Worm (Caenorhabditis elegans) whole organism, mixed stage, embryonic: ENCODE data around the gene haf-2.
A peak's percentile ranks its signal among the peaks of the same experiment; 100 is the strongest.

Experiments used
- M03D4.4 ChIP-seq: sonication (generic microtip); optimal IDR thresholded peaks from 2 replicates; lab custom pipeline; 2017; ENCODE audit warnings: mild to moderate bottlenecking, missing genetic modification characterization, missing compliant biosample characterization
- bed-3 ChIP-seq: fragments of 200-800 bp; sonication (Bioruptor generic); optimal IDR thresholded peaks from 3 replicates; lab custom pipeline; 2018; ENCODE audit warnings: mild to moderate bottlenecking, missing genetic modification characterization, moderate library complexity, missing compliant biosample characterization
- blmp-1 ChIP-seq: fragments of 150-350 bp; optimal IDR thresholded peaks from 2 replicates; lab custom pipeline; 2014; ENCODE audit warnings: missing biosample characterization, missing genetic modification characterization
- ceh-39 ChIP-seq: fragments of 150-350 bp; optimal IDR thresholded peaks from 2 replicates; lab custom pipeline; 2014; ENCODE audit warnings: missing biosample characterization, missing genetic modification characterization
- ceh-43 ChIP-seq: fragments of 200-800 bp; sonication (Bioruptor generic); optimal IDR thresholded peaks from 2 replicates; lab custom pipeline; 2018; ENCODE audit warnings: mild to moderate bottlenecking, missing genetic modification characterization, moderate library complexity, missing compliant biosample characterization
- ces-1 ChIP-seq: fragments of 150-350 bp; optimal IDR thresholded peaks from 2 replicates; lab custom pipeline; 2014; ENCODE audit warnings: missing biosample characterization, missing genetic modification reagents, missing genetic modification characterization
- cnd-1 ChIP-seq: fragments of 200-800 bp; sonication (Bioruptor generic); optimal IDR thresholded peaks from 2 replicates; lab custom pipeline; 2018; ENCODE audit warnings: mild to moderate bottlenecking, missing genetic modification characterization, missing compliant biosample characterization
- elt-3 ChIP-seq: fragments of 150-350 bp; optimal IDR thresholded peaks from 2 replicates; lab custom pipeline; 2014; ENCODE audit warnings: missing biosample characterization, missing genetic modification characterization
- flh-1 ChIP-seq: fragments of 200-800 bp; sonication (Bioruptor generic); optimal IDR thresholded peaks from 2 replicates; lab custom pipeline; 2018; ENCODE audit warnings: mild to moderate bottlenecking, missing genetic modification characterization, moderate library complexity, missing compliant biosample characterization
- hlh-1 ChIP-seq: fragments of 150-350 bp; optimal IDR thresholded peaks from 2 replicates; lab custom pipeline; 2014; ENCODE audit warnings: missing biosample characterization, missing genetic modification reagents, missing genetic modification characterization
- lin-13 ChIP-seq: fragments of 150-350 bp; optimal IDR thresholded peaks from 2 replicates; lab custom pipeline; 2014; ENCODE audit warnings: missing biosample characterization, missing genetic modification characterization
- lsy-2 ChIP-seq: fragments of 150-350 bp; optimal IDR thresholded peaks from 2 replicates; lab custom pipeline; 2014; ENCODE audit warnings: missing biosample characterization, missing genetic modification characterization
- mab-5 ChIP-seq: fragments of 150-350 bp; optimal IDR thresholded peaks from 2 replicates; lab custom pipeline; 2014; ENCODE audit warnings: missing biosample characterization, missing genetic modification characterization
- mep-1 ChIP-seq: fragments of 150-350 bp; optimal IDR thresholded peaks from 2 replicates; lab custom pipeline; 2017; ENCODE audit warnings: missing biosample characterization, missing genetic modification reagents, missing genetic modification characterization, inconsistent platforms
- mls-2 ChIP-seq: sonication (generic microtip); optimal IDR thresholded peaks from 2 replicates; lab custom pipeline; 2016; ENCODE audit warnings: mild to moderate bottlenecking, missing genetic modification characterization, moderate library complexity, missing compliant biosample characterization
- nhr-12 ChIP-seq: fragments of 150-350 bp; optimal IDR thresholded peaks from 2 replicates; lab custom pipeline; 2014; ENCODE audit warnings: missing biosample characterization, missing genetic modification characterization
- nhr-2 ChIP-seq: fragments of 150-350 bp; optimal IDR thresholded peaks from 2 replicates; lab custom pipeline; 2014; ENCODE audit warnings: missing biosample characterization, missing genetic modification characterization
- nhr-237 ChIP-seq: fragments of 150-350 bp; optimal IDR thresholded peaks from 2 replicates; lab custom pipeline; 2014; ENCODE audit warnings: missing biosample characterization, missing genetic modification characterization
- nhr-76 ChIP-seq: sonication (generic microtip); optimal IDR thresholded peaks from 2 replicates; lab custom pipeline; 2017; ENCODE audit warnings: missing biosample characterization, missing genetic modification characterization
- pha-4 ChIP-seq: fragments of 150-350 bp; optimal IDR thresholded peaks from 2 replicates; lab custom pipeline; 2018; ENCODE audit warnings: missing biosample characterization, missing genetic modification reagents, missing genetic modification characterization
- sem-2 ChIP-seq: fragments of 200-800 bp; sonication (Bioruptor generic); optimal IDR thresholded peaks from 2 replicates; lab custom pipeline; 2018; ENCODE audit warnings: mild to moderate bottlenecking, missing genetic modification characterization, missing compliant biosample characterization
- snpc-4 ChIP-seq: fragments of 150-350 bp; optimal IDR thresholded peaks from 2 replicates; lab custom pipeline; 2014; ENCODE audit warnings: missing biosample characterization, missing genetic modification characterization
- sptf-1 ChIP-seq: sonication (generic microtip); optimal IDR thresholded peaks from 2 replicates; lab custom pipeline; 2017; ENCODE audit warnings: mild to moderate bottlenecking, missing genetic modification characterization, moderate library complexity, missing compliant biosample characterization
- unc-120 ChIP-seq: sonication (generic microtip); optimal IDR thresholded peaks from 2 replicates; lab custom pipeline; 2017; ENCODE audit warnings: missing genetic modification characterization, missing compliant biosample characterization; ENCODE audit not compliant: poor library complexity, severe bottlenecking
- unc-39 ChIP-seq: fragments of 150-350 bp; optimal IDR thresholded peaks from 2 replicates; lab custom pipeline; 2014; ENCODE audit warnings: missing biosample characterization, missing genetic modification characterization
- unc-62 ChIP-seq: fragments of 150-350 bp; optimal IDR thresholded peaks from 2 replicates; lab custom pipeline; 2014; ENCODE audit warnings: missing biosample characterization, missing genetic modification reagents, missing genetic modification characterization
- zip-8 ChIP-seq: fragments of 150-350 bp; optimal IDR thresholded peaks from 2 replicates; lab custom pipeline; 2014; ENCODE audit warnings: missing biosample characterization, missing genetic modification characterization
- ztf-11 ChIP-seq: fragments of 150-350 bp; optimal IDR thresholded peaks from 2 replicates; lab custom pipeline; 2014; ENCODE audit warnings: missing biosample characterization, missing genetic modification characterization

The haf-2 gene

ce11 chrII:7358489-7358943 is 2.3 kb upstream of the haf-2 start, which contains the start of gene insc-1:
Gene insc-1, plus strand, starts transcription at chrII:7358893.
- TF ChIP-seq blmp-1 (tag; lab: Kevin White, UChicago): peak; percentile 75
- TF ChIP-seq elt-3 (tag; lab: Kevin White, UChicago): no peak
- TF ChIP-seq ceh-39 (tag; lab: Kevin White, UChicago): no peak
- no peak for TF ChIP-seq unc-39 (tag; lab: Kevin White, UChicago)
- peak; percentile 3 for TF ChIP-seq unc-62
- TF ChIP-seq, all 35 proteins: peak for 2

ce11 chrII:7357176-7357575 is 950 bp upstream of the haf-2 start:
- peak; percentile 79 for TF ChIP-seq unc-62
- peak; percentile 70 for TF ChIP-seq hlh-1 (tag; lab: Kevin White, UChicago)
- TF ChIP-seq mab-5 (tag; lab: Kevin White, UChicago): no peak

- TF ChIP-seq elt-3 (tag; lab: Kevin White, UChicago) (no peak), lsy-2 (tag; lab: Kevin White, UChicago) (peak; percentile 30)
Observed at ce11 chrII:7356773-7357172, 547 bp upstream of the haf-2 start.

ce11 chrII:7353027-7353426 is 3.2 kb downstream of the haf-2 start:
- TF ChIP-seq nhr-12 (tag; lab: Kevin White, UChicago): no peak
- TF ChIP-seq blmp-1 (tag; lab: Kevin White, UChicago): no peak
- no peak for TF ChIP-seq lsy-2 (tag; lab: Kevin White, UChicago)
- TF ChIP-seq mep-1 (tag; lab: Kevin White, UChicago): no peak
- TF ChIP-seq mls-2 (tag; lab: Kevin White, UChicago): no peak
- no peak for TF ChIP-seq pha-4
- TF ChIP-seq hlh-1 (tag; lab: Kevin White, UChicago): no peak
- TF ChIP-seq mab-5 (tag; lab: Kevin White, UChicago): no peak

ce11 chrII:7352507-7352906 is 3.7 kb downstream of the haf-2 start, which contains the start of gene hsp-4:
Gene hsp-4, minus strand, starts transcription at chrII:7352645.
- peak; percentile 10 for TF ChIP-seq nhr-2
- TF ChIP-seq M03D4.4 (tag; lab: Kevin White, UChicago): no peak

ce11 chrII:7348063-7348462 is 8.2 kb downstream of the haf-2 start:
- TF ChIP-seq flh-1 (GFP tag; lab: Kevin White, UChicago) (no peak), cnd-1 (no peak), nhr-2 (no peak), elt-3 (tag; lab: Kevin White, UChicago) (no peak), ces-1 (GFP tag; lab: Kevin White, UChicago) (no peak), snpc-4 (tag; lab: Kevin White, UChicago) (no peak), unc-120 (tag; lab: Kevin White, UChicago) (no peak), zip-8 (no peak), nhr-12 (tag; lab: Kevin White, UChicago) (no peak), sptf-1 (no peak), pha-4 (no peak), ceh-43 (GFP tag; lab: Kevin White, UChicago) (no peak), bed-3 (GFP tag; lab: Kevin White, UChicago) (no peak), ztf-11 (tag; lab: Kevin White, UChicago) (no peak), nhr-237 (tag; lab: Kevin White, UChicago) (no peak), nhr-76 (tag; lab: Kevin White, UChicago) (no peak), blmp-1 (tag; lab: Kevin White, UChicago) (no peak), hlh-1 (tag; lab: Kevin White, UChicago) (no peak), lin-13 (tag; lab: Kevin White, UChicago) (no peak)

- TF ChIP-seq nhr-2 (no peak), elt-3 (tag; lab: Kevin White, UChicago) (no peak), sem-2 (GFP tag; lab: Kevin White, UChicago) (no peak), ceh-43 (GFP tag; lab: Kevin White, UChicago) (no peak), zip-8 (no peak)
- TF ChIP-seq, all 35 proteins: peak for 0
Observed at ce11 chrII:7345858-7346257, 10.4 kb downstream of the haf-2 start.
